Worm (Caenorhabditis elegans) whole organism, L4 larva: ENCODE data around the gene gst-8.

Experiments used
- F49E8.2 ChIP-seq: sonication (generic microtip); optimal IDR thresholded peaks from 2 replicates; lab custom pipeline; 2016; ENCODE audit warnings: missing compliant biosample characterization, mild to moderate bottlenecking, missing genetic modification characterization, borderline replicate concordance
- ZK337.2 ChIP-seq: fragments of 200-800 bp; sonication (Bioruptor generic); IDR thresholded peaks from 2 replicates; pipeline ENCODE4 v1.3.6; 2022; ENCODE audit warnings: missing genetic modification reagents, missing genetic modification characterization, missing compliant biosample characterization
- aly-2 ChIP-seq: sonication (generic microtip); optimal IDR thresholded peaks from 2 replicates; lab custom pipeline; 2018; ENCODE audit warnings: missing biosample characterization, missing genetic modification characterization
- lin-39 ChIP-seq: fragments of 150-350 bp; optimal IDR thresholded peaks from 2 replicates; lab custom pipeline; 2014; ENCODE audit warnings: missing biosample characterization, missing genetic modification reagents, missing genetic modification characterization
- nhr-11 ChIP-seq: fragments of 150-350 bp; optimal IDR thresholded peaks from 2 replicates; lab custom pipeline; 2014; ENCODE audit warnings: missing biosample characterization, missing genetic modification characterization
- nhr-237 ChIP-seq: sonication (generic microtip); optimal IDR thresholded peaks from 2 replicates; lab custom pipeline; 2017; ENCODE audit warnings: missing biosample characterization, missing genetic modification characterization
- php-3 ChIP-seq: fragments of 200-800 bp; sonication (Bioruptor generic); IDR thresholded peaks from 2 replicates; pipeline ENCODE4 v1.3.6; 2022; ENCODE audit warnings: missing genetic modification reagents, missing genetic modification characterization, missing compliant biosample characterization
- skn-1 ChIP-seq: fragments of 150-350 bp; optimal IDR thresholded peaks from 2 replicates; lab custom pipeline; 2014; ENCODE audit warnings: missing biosample characterization, missing genetic modification characterization
- unc-62 ChIP-seq, 3 experiments: fragments of 150-350 bp in 1 of 3; sonication (generic microtip); optimal IDR thresholded peaks in 2 of 3; peaks in 1 of 3; 1 replicate in 1 of 3; 2 replicates in 2 of 3; lab custom pipeline; 2014 to 2017; ENCODE audit warnings: missing biosample characterization in 3 of 3, missing genetic modification characterization in 3 of 3, missing genetic modification reagents in 3 of 3, missing genotype in 1 of 3

DNA sequence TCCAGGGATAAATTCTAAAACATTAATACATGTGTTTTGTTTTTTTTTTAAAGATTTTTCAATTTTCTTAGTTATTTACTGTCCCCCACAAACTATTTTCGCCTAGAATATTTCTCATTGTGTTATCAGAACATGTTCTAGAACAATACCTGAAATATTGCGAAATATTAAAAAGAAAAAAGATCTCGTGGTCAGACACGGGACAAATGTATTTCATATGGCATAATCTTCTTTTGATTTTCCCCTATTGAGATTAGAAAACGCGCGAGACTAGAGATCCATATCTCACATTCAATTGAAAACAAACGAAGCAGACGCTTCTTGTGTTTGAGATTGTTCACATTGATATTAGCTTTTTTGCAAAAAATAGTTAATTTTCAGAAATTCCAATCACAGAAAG lies 27.4 kb upstream of the gst-8 start:
- TF ChIP-seq lin-39 (tag; lab: Kevin White, UChicago) (no peak), ZK337.2 (GFP tag; lab: Robert Waterston, UW) (no peak), nhr-237 (tag; lab: Kevin White, UChicago) (no peak), F49E8.2 (tag; lab: Kevin White, UChicago) (no peak), nhr-11 (peak; percentile 17), unc-62 (GFP tag; optimal IDR thresholded peaks at IDR 0.05 in 1 of 2; lab: Kevin White, UChicago) (no peak), unc-62 (tag; optimal IDR thresholded peaks at IDR 0.05; lab: Kevin White, UChicago) (no peak), skn-1 (tag; lab: Kevin White, UChicago) (no peak), aly-2 (tag; lab: Kevin White, UChicago) (no peak), php-3 (no peak)
